Worm (Caenorhabditis elegans): ENCODE measurements around the gene C18H9.5.
A peak's percentile ranks its signal among the peaks of the same experiment; 100 is the strongest.

Gene C18H9.5

DNA sequence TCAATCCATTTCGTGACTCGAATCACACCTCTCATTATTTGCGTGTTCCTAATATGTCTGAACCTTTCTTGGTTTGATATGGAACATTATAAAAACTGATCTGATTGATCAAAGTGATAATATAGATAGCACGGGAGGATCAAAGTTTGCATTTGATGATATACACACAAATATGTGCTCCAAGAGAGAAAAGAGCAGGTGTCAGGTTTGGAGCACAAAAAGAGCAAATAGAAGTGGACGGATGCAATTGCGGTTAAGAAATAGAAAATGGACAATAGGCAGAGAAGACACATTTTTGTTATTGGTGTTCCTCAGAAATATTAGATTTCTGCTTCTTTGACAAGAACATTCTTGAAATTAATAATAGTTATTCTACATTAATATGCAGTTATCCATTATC lies 3.4 kb upstream of the C18H9.5 start, which contains the start of gene C18H9.1:
C18H9.1 (plus strand) TSS at position 301 of the 400 bp plus-strand sequence.
- TF ChIP-seq nhr-28 (tag; optimal IDR thresholded peaks at IDR 0.05) (no peak), unc-39 (tag; optimal IDR thresholded peaks at IDR 0.05) (no peak), nhr-43 (tag; optimal IDR thresholded peaks at IDR 0.05; ENCODE audit: poor library complexity, severe bottlenecking) (no peak), daf-12 (tag; optimal IDR thresholded peaks at IDR 0.05) (no peak), nhr-23 (tag; optimal IDR thresholded peaks at IDR 0.05) (no peak)

- TF ChIP-seq unc-39 (tag; optimal IDR thresholded peaks at IDR 0.05), result no peak
- no peak for TF ChIP-seq elt-2 (tag; optimal IDR thresholded peaks at IDR 0.05)
- no peak for TF ChIP-seq fos-1 (tag; optimal IDR thresholded peaks at IDR 0.05)
- no peak for TF ChIP-seq nfya-1 (tag; optimal IDR thresholded peaks at IDR 0.05; ENCODE audit: insufficient read depth)
- no peak for TF ChIP-seq lsy-12 (tag; optimal IDR thresholded peaks at IDR 0.05)
- no peak for TF ChIP-seq daf-12 (tag; optimal IDR thresholded peaks at IDR 0.05)
- TF ChIP-seq egl-5 (tag; optimal IDR thresholded peaks at IDR 0.05), result no peak
- peak; percentile 63 for TF ChIP-seq nhr-11 (tag; optimal IDR thresholded peaks at IDR 0.05)
- no peak for TF ChIP-seq nhr-25 (tag; optimal IDR thresholded peaks at IDR 0.05)
Measured at ce11 chrII:6689088-6689487, 6.3 kb downstream of the C18H9.5 start.

ce11 chrII:6685964-6686363 lies 9.4 kb downstream of the C18H9.5 start:
- no peak for TF ChIP-seq aly-2 (tag; optimal IDR thresholded peaks at IDR 0.05)
- no peak for TF ChIP-seq skn-1 (tag; optimal IDR thresholded peaks at IDR 0.05)
- TF ChIP-seq pqm-1 (tag; optimal IDR thresholded peaks at IDR 0.05), result no peak
- TF ChIP-seq ceh-28 (tag; optimal IDR thresholded peaks at IDR 0.05), result no peak
- TF ChIP-seq jun-1 (tag; optimal IDR thresholded peaks at IDR 0.05), result no peak
- TF ChIP-seq ceh-9 (tag; optimal IDR thresholded peaks at IDR 0.05), result no peak
- TF ChIP-seq nhr-67 (tag; optimal IDR thresholded peaks at IDR 0.05), result no peak
- no peak for TF ChIP-seq fos-1 (tag; optimal IDR thresholded peaks at IDR 0.05)
- TF ChIP-seq nhr-76 (tag; optimal IDR thresholded peaks at IDR 0.05), result no peak

- TF ChIP-seq pqm-1 (tag; optimal IDR thresholded peaks at IDR 0.05) (peak; percentile 20), pha-4 (tag; optimal IDR thresholded peaks at IDR 0.05) (peak; percentile 7), nhr-23 (tag; optimal IDR thresholded peaks at IDR 0.05) (peak; percentile 0), hmg-11 (tag; optimal IDR thresholded peaks at IDR 0.05) (no peak), nfya-1 (tag; optimal IDR thresholded peaks at IDR 0.05; ENCODE audit: insufficient read depth) (peak; percentile 63), snpc-4 (tag; optimal IDR thresholded peaks at IDR 0.05) (peak; percentile 61), elt-2 (tag; optimal IDR thresholded peaks at IDR 0.05) (peak; percentile 58), egl-5 (tag; optimal IDR thresholded peaks at IDR 0.05) (peak; percentile 31), daf-12 (tag; optimal IDR thresholded peaks at IDR 0.05) (no peak), lin-39 (tag; optimal IDR thresholded peaks at IDR 0.05) (peak; percentile 66), lin-15B (tag; optimal IDR thresholded peaks at IDR 0.05) (peak; percentile 73), nhr-237 (tag; optimal IDR thresholded peaks at IDR 0.05) (no peak), fos-1 (tag; optimal IDR thresholded peaks at IDR 0.05) (no peak)
Measured at ce11 chrII:6683663-6684285, 11.6 kb downstream of the C18H9.5 start, which contains the start of gene gyf-1. gyf-1 (plus strand) TSS chrII:6684235.

DNA sequence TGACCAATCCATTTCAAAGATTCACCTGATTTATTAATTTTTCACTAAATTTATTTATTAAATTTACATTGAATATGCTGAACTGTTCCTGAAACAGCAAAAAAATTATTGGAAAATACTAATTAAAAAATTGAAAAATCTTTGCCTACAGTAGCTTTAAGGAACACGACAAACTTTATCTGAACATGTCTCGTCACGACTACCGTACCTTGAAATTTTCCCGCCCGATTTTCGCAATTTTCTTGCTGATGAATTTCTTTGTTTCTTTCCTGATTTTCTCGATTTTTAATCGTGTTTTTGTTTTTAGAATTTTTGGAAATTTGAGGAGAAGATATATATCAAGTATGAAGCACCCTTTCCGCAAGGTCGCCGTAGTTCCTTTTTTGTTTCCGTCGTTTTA lies 12.4 kb downstream of the C18H9.5 start:
- TF ChIP-seq nhr-25 (tag; optimal IDR thresholded peaks at IDR 0.05) (peak; percentile 14), mdl-1 (tag; optimal IDR thresholded peaks at IDR 0.05) (no peak)

- TF ChIP-seq fkh-2 (tag; optimal IDR thresholded peaks at IDR 0.05) (no peak), pqm-1 (tag; optimal IDR thresholded peaks at IDR 0.05) (peak; percentile 76), elt-2 (tag; optimal IDR thresholded peaks at IDR 0.05) (peak; percentile 59)
Measured at ce11 chrII:6681478-6681877, 13.9 kb downstream of the C18H9.5 start.

ce11 chrII:6679724-6680123 lies 15.6 kb downstream of the C18H9.5 start, which contains the start of gene ift-74:
ift-74 (plus strand) TSS chrII:6680024.
- no peak for TF ChIP-seq pqm-1 (tag; optimal IDR thresholded peaks at IDR 0.05)
- TF ChIP-seq lin-39 (tag; optimal IDR thresholded peaks at IDR 0.05), result no peak
- TF ChIP-seq nhr-237 (tag; optimal IDR thresholded peaks at IDR 0.05), result no peak
- TF ChIP-seq ceh-16 (tag; optimal IDR thresholded peaks at IDR 0.05), result no peak
- TF ChIP-seq nhr-28 (tag; optimal IDR thresholded peaks at IDR 0.05), result no peak
- TF ChIP-seq tbx-2 (tag; optimal IDR thresholded peaks at IDR 0.05), result no peak
- no peak for TF ChIP-seq nhr-43 (tag; optimal IDR thresholded peaks at IDR 0.05; ENCODE audit: poor library complexity, severe bottlenecking)
- TF ChIP-seq jun-1 (tag; optimal IDR thresholded peaks at IDR 0.05), result no peak
- TF ChIP-seq sea-2 (GFP tag; optimal IDR thresholded peaks at IDR 0.05), result no peak
- TF ChIP-seq nhr-77 (tag; optimal IDR thresholded peaks at IDR 0.05), result no peak
- no peak for TF ChIP-seq nfya-1 (tag; optimal IDR thresholded peaks at IDR 0.05; ENCODE audit: insufficient read depth)
